Worm (Caenorhabditis elegans): ENCODE results near the gene snb-6.

Gene snb-6

ce11 chrII:8891042-8891441 lies 31.5 kb upstream of the snb-6 start:
- TF ChIP-seq efl-1 (optimal IDR thresholded peaks at IDR 0.05) (peak in 1 of 2 experiments; percentile 17), efl-1 (GFP tag; optimal IDR thresholded peaks at IDR 0.05 in 1 of 2) (peak; percentile 51 to 72), unc-98 (GFP tag; IDR thresholded peaks at IDR 0.05) (no peak), nhr-20 (tag; optimal IDR thresholded peaks at IDR 0.05) (no peak), egl-13 (tag; optimal IDR thresholded peaks at IDR 0.05) (no peak), nhr-76 (tag; optimal IDR thresholded peaks at IDR 0.05) (no peak), lsy-2 (tag; optimal IDR thresholded peaks at IDR 0.05) (peak in 1 of 2 experiments; percentile 76), C34B4.2 (tag; optimal IDR thresholded peaks at IDR 0.05) (no peak), swsn-7 (tag; optimal IDR thresholded peaks at IDR 0.05) (no peak), dpl-1 (GFP tag; optimal IDR thresholded peaks at IDR 0.05) (peak in 2 of 3 experiments; percentile 32 to 45), unc-62 (GFP tag; optimal IDR thresholded peaks at IDR 0.05) (no peak), skn-1 (tag; optimal IDR thresholded peaks at IDR 0.05) (no peak), blmp-1 (tag; optimal IDR thresholded peaks at IDR 0.05) (no peak), sox-4 (tag; optimal IDR thresholded peaks at IDR 0.05) (no peak), lin-35 (GFP tag; optimal IDR thresholded peaks at IDR 0.05) (peak in 1 of 2 experiments; percentile 41), ztf-11 (tag; optimal IDR thresholded peaks at IDR 0.05) (no peak), C04F5.9 (tag; optimal IDR thresholded peaks at IDR 0.05) (no peak), efl-3 (GFP tag; optimal IDR thresholded peaks at IDR 0.05) (no peak), nhr-237 (tag; optimal IDR thresholded peaks at IDR 0.05) (no peak), zag-1 (tag; optimal IDR thresholded peaks at IDR 0.05) (no peak), snpc-4 (tag; optimal IDR thresholded peaks at IDR 0.05) (no peak), lin-14 (GFP tag; optimal IDR thresholded peaks at IDR 0.05) (no peak), fos-1 (tag; optimal IDR thresholded peaks at IDR 0.05) (no peak)

ce11 chrII:8890530-8890929 lies 31.0 kb upstream of the snb-6 start:
- TF ChIP-seq C34B4.2 (tag; optimal IDR thresholded peaks at IDR 0.05) (no peak), blmp-1 (tag; optimal IDR thresholded peaks at IDR 0.05) (peak; percentile 47), ztf-4 (tag; optimal IDR thresholded peaks at IDR 0.05) (no peak), elt-3 (tag; optimal IDR thresholded peaks at IDR 0.05) (peak in 1 of 6 experiments; percentile 30), nhr-47 (tag; optimal IDR thresholded peaks at IDR 0.05) (no peak)

ce11 chrII:8890017-8890416 lies 30.5 kb upstream of the snb-6 start:
- TF ChIP-seq grh-1 (GFP tag; IDR thresholded peaks at IDR 0.05): no peak
- TF ChIP-seq pax-3 (tag; optimal IDR thresholded peaks at IDR 0.05): no peak
- TF ChIP-seq ztf-11 (tag; optimal IDR thresholded peaks at IDR 0.05): no peak
- TF ChIP-seq lin-14 (GFP tag; optimal IDR thresholded peaks at IDR 0.05): no peak
- TF ChIP-seq fkh-10 (GFP tag; optimal IDR thresholded peaks at IDR 0.05): no peak
- TF ChIP-seq snpc-4 (tag; optimal IDR thresholded peaks at IDR 0.05): no peak
- TF ChIP-seq nhr-77 (tag; optimal IDR thresholded peaks at IDR 0.05): no peak
- no peak for TF ChIP-seq ceh-8 (GFP tag; optimal IDR thresholded peaks at IDR 0.05)
- TF ChIP-seq C34B4.2 (tag; optimal IDR thresholded peaks at IDR 0.05): no peak
- TF ChIP-seq C04F5.9 (tag; optimal IDR thresholded peaks at IDR 0.05): no peak
- TF ChIP-seq lin-15B (tag; optimal IDR thresholded peaks at IDR 0.05): no peak
- no peak for TF ChIP-seq nhr-76 (tag; optimal IDR thresholded peaks at IDR 0.05)
- TF ChIP-seq unc-98 (GFP tag; IDR thresholded peaks at IDR 0.05): no peak
- TF ChIP-seq snu-23 (GFP tag; optimal IDR thresholded peaks at IDR 0.05): no peak
- TF ChIP-seq ceh-88 (GFP tag; IDR thresholded peaks at IDR 0.05): no peak
- no peak for TF ChIP-seq fos-1 (tag; optimal IDR thresholded peaks at IDR 0.05)
- TF ChIP-seq ces-1 (GFP tag; optimal IDR thresholded peaks at IDR 0.05): no peak
- no peak for TF ChIP-seq sptf-1 (tag; optimal IDR thresholded peaks at IDR 0.05)
- no peak for TF ChIP-seq unc-62 (GFP tag; optimal IDR thresholded peaks at IDR 0.05)

ce11 chrII:8889589-8889988 lies 30.1 kb upstream of the snb-6 start:
- TF ChIP-seq efl-1 (optimal IDR thresholded peaks at IDR 0.05) (no peak), efl-1 (GFP tag; optimal IDR thresholded peaks at IDR 0.05 in 1 of 2) (no peak), skn-1 (tag; optimal IDR thresholded peaks at IDR 0.05) (no peak), elt-2 (tag; optimal IDR thresholded peaks at IDR 0.05) (no peak), nhr-71 (tag; optimal IDR thresholded peaks at IDR 0.05) (no peak), mep-1 (tag; optimal IDR thresholded peaks at IDR 0.05) (no peak), hlh-17 (GFP tag; optimal IDR thresholded peaks at IDR 0.05; ENCODE audit: borderline replicate concordance) (no peak), ama-1 (optimal IDR thresholded peaks at IDR 0.05) (no peak), elt-3 (tag; optimal IDR thresholded peaks at IDR 0.05) (no peak), grh-1 (GFP tag; IDR thresholded peaks at IDR 0.05) (no peak), alr-1 (tag; optimal IDR thresholded peaks at IDR 0.05; ENCODE audit: borderline replicate concordance) (no peak), ceh-8 (GFP tag; optimal IDR thresholded peaks at IDR 0.05) (no peak), nhr-90 (tag; optimal IDR thresholded peaks at IDR 0.05; ENCODE audit: poor library complexity) (no peak), ceh-82 (tag; optimal IDR thresholded peaks at IDR 0.05) (no peak), nhr-237 (tag; optimal IDR thresholded peaks at IDR 0.05) (no peak)
